Fruit fly (Drosophila melanogaster) whole organism, embryonic: ENCODE measurements around the gene Hap40.
A peak's percentile ranks its signal among the peaks of the same experiment; 100 is the strongest.

Experiments
- Atf-2 ChIP-seq: fragments of 200-800 bp; sonication (Bioruptor generic); optimal IDR thresholded peaks from 2 replicates; lab custom pipeline; 2016; ENCODE audit warnings: missing biosample characterization, missing genetic modification characterization
- Awh ChIP-seq: fragments of 200-800 bp; sonication (Bioruptor generic); IDR thresholded peaks from 2 replicates; pipeline ENCODE4, ENCODE4 v1.3.6; 2022; ENCODE audit warnings: missing biosample characterization, missing genetic modification characterization
- B-H2 ChIP-seq: fragments of 200-800 bp; sonication (Bioruptor generic); optimal IDR thresholded peaks from 2 replicates; lab custom pipeline; 2018; ENCODE audit warnings: missing biosample characterization, mild to moderate bottlenecking, missing genetic modification characterization
- Bdp1 ChIP-seq: fragments of 200-800 bp; sonication (Bioruptor generic); optimal IDR thresholded peaks from 3 replicates; lab custom pipeline; 2016; ENCODE audit warnings: missing biosample characterization, missing genetic modification characterization
- Bteb2 ChIP-seq: fragments of 200-800 bp; sonication (Bioruptor generic); optimal IDR thresholded peaks from 2 replicates; lab custom pipeline; 2016; ENCODE audit warnings: missing biosample characterization, missing genetic modification characterization
- CG10267 ChIP-seq: fragments of 200-800 bp; sonication (Bioruptor generic); optimal IDR thresholded peaks from 2 replicates; lab custom pipeline; 2018; ENCODE audit warnings: missing biosample characterization, mild to moderate bottlenecking, missing genetic modification characterization, moderate library complexity
- CG10959 ChIP-seq: fragments of 200-800 bp; sonication (Bioruptor generic); IDR thresholded peaks from 2 replicates; pipeline ENCODE4 v1.3.6; 2022; ENCODE audit warnings: missing biosample characterization, missing genetic modification characterization
- CG11560 ChIP-seq: fragments of 200-800 bp; sonication (Bioruptor generic); IDR thresholded peaks from 3 replicates; pipeline ENCODE4 v1.3.6; 2022; ENCODE audit warnings: missing biosample characterization, missing genetic modification characterization
- CG12071 ChIP-seq: fragments of 200-800 bp; sonication (Bioruptor generic); optimal IDR thresholded peaks from 3 replicates; lab custom pipeline; 2018; ENCODE audit warnings: missing biosample characterization, mild to moderate bottlenecking, missing genetic modification characterization
- CG12391 ChIP-seq: fragments of 200-800 bp; sonication (Bioruptor generic); optimal IDR thresholded peaks from 3 replicates; lab custom pipeline; 2018; ENCODE audit warnings: missing biosample characterization, mild to moderate bottlenecking, missing genetic modification characterization, moderate library complexity
- CG14860 ChIP-seq: fragments of 200-800 bp; sonication (Bioruptor generic); IDR thresholded peaks from 3 replicates; pipeline ENCODE4 v1.3.6; 2022; ENCODE audit warnings: missing biosample characterization, missing genetic modification characterization; ENCODE audit not compliant: partially characterized antibody
- CG15011 ChIP-seq: fragments of 200-800 bp; sonication (Bioruptor generic); optimal IDR thresholded peaks from 3 replicates; lab custom pipeline; 2018; ENCODE audit warnings: missing biosample characterization, mild to moderate bottlenecking, missing genetic modification characterization
- CG15696 ChIP-seq: fragments of 200-800 bp; sonication (Bioruptor generic); optimal IDR thresholded peaks from 2 replicates; lab custom pipeline; 2019; ENCODE audit warnings: missing biosample characterization, mild to moderate bottlenecking, missing genetic modification characterization, moderate library complexity
- CG16863 ChIP-seq: fragments of 200-800 bp; sonication (Bioruptor generic); optimal IDR thresholded peaks from 3 replicates; lab custom pipeline; 2016; ENCODE audit warnings: missing biosample characterization, missing genetic modification characterization
- CG30020 ChIP-seq: fragments of 200-800 bp; optimal IDR thresholded peaks from 2 replicates; lab custom pipeline; 2019; ENCODE audit warnings: missing biosample characterization, mild to moderate bottlenecking, missing genetic modification characterization, moderate library complexity
- CG34422 ChIP-seq: fragments of 200-800 bp; sonication (Bioruptor generic); IDR thresholded peaks from 3 replicates; pipeline ENCODE4 v1.3.6; 2022; ENCODE audit warnings: missing biosample characterization, missing genetic modification characterization
- CG6175 ChIP-seq: fragments of 200-800 bp; sonication (Bioruptor generic); IDR thresholded peaks from 3 replicates; pipeline ENCODE4 v1.3.6; 2022; ENCODE audit warnings: missing biosample characterization, missing genetic modification characterization
- CG6791 ChIP-seq: fragments of 200-800 bp; sonication (Bioruptor generic); IDR thresholded peaks from 3 replicates; pipeline ENCODE4 v1.3.6; 2022; ENCODE audit warnings: missing biosample characterization, missing genetic modification characterization; ENCODE audit not compliant: partially characterized antibody
- CG7372 ChIP-seq: fragments of 200-800 bp; sonication (Bioruptor generic); IDR thresholded peaks from 2 replicates; pipeline ENCODE4 v1.3.6; 2022; ENCODE audit warnings: missing biosample characterization, missing genetic modification characterization
- CG7839 ChIP-seq: fragments of 200-800 bp; sonication (Bioruptor generic); optimal IDR thresholded peaks from 3 replicates; lab custom pipeline; 2018; ENCODE audit warnings: missing biosample characterization, mild to moderate bottlenecking, missing genetic modification characterization, moderate library complexity
- CG8089 ChIP-seq: fragments of 200-800 bp; sonication (Bioruptor generic); optimal IDR thresholded peaks from 3 replicates; lab custom pipeline; 2016; ENCODE audit warnings: missing biosample characterization, missing genetic modification characterization
- CG8388 ChIP-seq: fragments of 200-800 bp; sonication (Bioruptor generic); optimal IDR thresholded peaks from 2 replicates; lab custom pipeline; 2019; ENCODE audit warnings: missing biosample characterization, mild to moderate bottlenecking, missing genetic modification characterization, moderate library complexity
- CG9609 ChIP-seq: fragments of 200-800 bp; sonication (Bioruptor generic); optimal IDR thresholded peaks from 3 replicates; lab custom pipeline; 2016; ENCODE audit warnings: missing biosample characterization, missing genetic modification characterization
- CG9727 ChIP-seq: fragments of 200-800 bp; sonication (Bioruptor generic); optimal IDR thresholded peaks from 3 replicates; lab custom pipeline; 2017; ENCODE audit warnings: missing biosample characterization, mild to moderate bottlenecking, missing genetic modification characterization
- CG9817 ChIP-seq: fragments of 200-800 bp; sonication (Bioruptor generic); optimal IDR thresholded peaks from 2 replicates; lab custom pipeline; 2018; ENCODE audit warnings: missing biosample characterization, mild to moderate bottlenecking, missing genetic modification characterization, moderate library complexity
- D19B ChIP-seq: fragments of 200-800 bp; sonication (Bioruptor generic); optimal IDR thresholded peaks from 2 replicates; lab custom pipeline; 2017; ENCODE audit warnings: missing biosample characterization, mild to moderate bottlenecking, missing genetic modification characterization
- Dfd ChIP-seq, 2 experiments: fragments of >200 bp; optimal IDR thresholded peaks; 2 replicates each; lab custom pipeline; 2017; ENCODE audit warnings: missing biosample characterization in 2 of 2, missing genetic modification characterization in 2 of 2
- NfI ChIP-seq: fragments of 200-800 bp; sonication (Bioruptor generic); optimal IDR thresholded peaks from 3 replicates; lab custom pipeline; 2018; ENCODE audit warnings: missing biosample characterization, mild to moderate bottlenecking, missing genetic modification characterization, moderate library complexity
- Opbp ChIP-seq: fragments of 200-800 bp; sonication (Bioruptor generic); IDR thresholded peaks from 3 replicates; pipeline ENCODE4 v1.3.6; 2022; ENCODE audit warnings: missing biosample characterization, missing genetic modification characterization; ENCODE audit not compliant: partially characterized antibody
- Ptx1 ChIP-seq: fragments of 200-800 bp; sonication (Bioruptor generic); IDR thresholded peaks from 2 replicates; pipeline ENCODE4 v1.3.6; 2022; ENCODE audit warnings: missing biosample characterization, missing genetic modification characterization
- Sin3A ChIP-seq: fragments of >200 bp; optimal IDR thresholded peaks from 2 replicates; lab custom pipeline; 2018
- Sry-β ChIP-seq: fragments of 200-800 bp; sonication (Bioruptor generic); optimal IDR thresholded peaks from 2 replicates; lab custom pipeline; 2018; ENCODE audit warnings: missing biosample characterization, mild to moderate bottlenecking, missing genetic modification characterization, moderate library complexity
- Trl ChIP-seq, 3 experiments: fragments of >200 bp in 2 of 3; fragments of 200-800 bp in 1 of 3; sonication (Bioruptor generic) in 1 of 3; optimal IDR thresholded peaks; 2 replicates in 1 of 3; 3 replicates in 2 of 3; lab custom pipeline; 2016 to 2017; ENCODE audit warnings: missing biosample characterization in 1 of 3, missing genetic modification characterization in 1 of 3
- chinmo ChIP-seq: fragments of 200-800 bp; sonication (Bioruptor generic); IDR thresholded peaks from 4 replicates; pipeline ENCODE4 v1.3.6; 2022; ENCODE audit warnings: missing biosample characterization, missing genetic modification characterization; ENCODE audit not compliant: partially characterized antibody
- corto ChIP-seq: fragments of 200-800 bp; sonication (Bioruptor generic); optimal IDR thresholded peaks from 2 replicates; lab custom pipeline; 2016; ENCODE audit warnings: missing biosample characterization, mild to moderate bottlenecking, missing genetic modification characterization, moderate library complexity
- croc ChIP-seq: fragments of 200-800 bp; sonication (Bioruptor generic); conservative IDR thresholded peaks from 3 replicates; pipeline ENCODE4 v1.3.6; 2022; ENCODE audit warnings: missing biosample characterization, missing genetic modification characterization
- dmrt11E ChIP-seq: fragments of 200-800 bp; sonication (Bioruptor generic); optimal IDR thresholded peaks from 3 replicates; lab custom pipeline; 2018; ENCODE audit warnings: missing biosample characterization, mild to moderate bottlenecking, missing genetic modification characterization, moderate library complexity
- dmrt99B ChIP-seq: fragments of 200-800 bp; sonication (Bioruptor generic); optimal IDR thresholded peaks from 2 replicates; lab custom pipeline; 2018; ENCODE audit warnings: missing biosample characterization, mild to moderate bottlenecking, missing genetic modification characterization, moderate library complexity
- dpn ChIP-seq, 2 experiments: fragments of 200-800 bp; sonication (Bioruptor generic); optimal IDR thresholded peaks; 3 replicates each; lab custom pipeline; 2016; ENCODE audit warnings: missing biosample characterization in 2 of 2, missing genetic modification characterization in 2 of 2
- fu2 ChIP-seq: fragments of 200-800 bp; sonication (Bioruptor generic); optimal IDR thresholded peaks from 2 replicates; lab custom pipeline; 2016; ENCODE audit warnings: missing biosample characterization, missing genetic modification characterization
- gem ChIP-seq: fragments of 200-800 bp; sonication (Bioruptor generic); optimal IDR thresholded peaks from 2 replicates; lab custom pipeline; 2019; ENCODE audit warnings: missing biosample characterization, mild to moderate bottlenecking, missing genetic modification characterization, moderate library complexity
- gro ChIP-seq: fragments of 200-800 bp; sonication (Bioruptor generic); optimal IDR thresholded peaks from 2 replicates; lab custom pipeline; 2016; ENCODE audit warnings: missing biosample characterization, missing genetic modification characterization
- nau ChIP-seq: fragments of 200-800 bp; sonication (Bioruptor generic); optimal IDR thresholded peaks from 3 replicates; lab custom pipeline; 2017; ENCODE audit warnings: missing biosample characterization, mild to moderate bottlenecking, missing genetic modification characterization, missing genetic modification reagents
- org-1 ChIP-seq: fragments of 200-800 bp; sonication (Bioruptor generic); optimal IDR thresholded peaks from 2 replicates; lab custom pipeline; 2017; ENCODE audit warnings: missing biosample characterization, missing genetic modification characterization
- otp ChIP-seq: fragments of 200-800 bp; sonication (Bioruptor generic); IDR thresholded peaks from 3 replicates; pipeline ENCODE4, ENCODE4 v1.3.6; 2022; ENCODE audit warnings: missing biosample characterization, missing genetic modification characterization
- pb ChIP-seq: fragments of 200-800 bp; sonication (Bioruptor generic); optimal IDR thresholded peaks from 3 replicates; lab custom pipeline; 2016; ENCODE audit warnings: missing biosample characterization, missing genetic modification characterization
- sc ChIP-seq, 3 experiments: fragments of >200 bp in 2 of 3; fragments of 200-800 bp in 1 of 3; sonication (Bioruptor generic) in 1 of 3; optimal IDR thresholded peaks; 2 replicates in 2 of 3; 3 replicates in 1 of 3; lab custom pipeline; 2017; ENCODE audit warnings: mild to moderate bottlenecking in 1 of 3, missing biosample characterization in 1 of 3, missing genetic modification characterization in 1 of 3, missing genetic modification reagents in 1 of 3
- so ChIP-seq: fragments of 200-800 bp; sonication (Bioruptor generic); IDR thresholded peaks from 3 replicates; pipeline ENCODE4 v1.3.6; 2022; ENCODE audit warnings: missing biosample characterization, missing genetic modification characterization
- sob ChIP-seq: fragments of 200-800 bp; sonication (Bioruptor generic); IDR thresholded peaks from 2 replicates; pipeline ENCODE4 v1.3.6; 2022; ENCODE audit warnings: missing biosample characterization, missing genetic modification characterization

The Hap40 gene

dm6 chrX:15703720-15704206 lies at the start of gene Hap40, which contains the start of gene Pis (continued):
- no peak for TF ChIP-seq corto
- TF ChIP-seq CG16863 (GFP tag; lab: Kevin White, UChicago) = no peak
- no peak for TF ChIP-seq Sry-β (GFP tag; lab: Kevin White, UChicago)
- TF ChIP-seq dmrt99B (tag; lab: Kevin White, UChicago) = no peak
- peak; percentile 93 for TF ChIP-seq CG30020
- peak; percentile 51 to 78 for TF ChIP-seq dpn (GFP tag; optimal IDR thresholded peaks at IDR 0.05; lab: Kevin White, UChicago)
- TF ChIP-seq CG9609 (GFP tag; lab: Kevin White, UChicago) = peak; percentile 20
- TF ChIP-seq gro = peak; percentile 41
- peak; percentile 77 for TF ChIP-seq CG15696 (tag; lab: Kevin White, UChicago)
- peak; percentile 69 for TF ChIP-seq CG10267 (tag; lab: Kevin White, UChicago)
- TF ChIP-seq Atf-2 (GFP tag; lab: Kevin White, UChicago) = peak; percentile 26
- TF ChIP-seq CG7839 (tag; lab: Kevin White, UChicago) = peak; percentile 82
- peak; percentile 49; the same call in 1 of the 2 replicates for TF ChIP-seq CG7372
- TF ChIP-seq sob = peak; percentile 68; the same call in 1 of the 2 replicates
- peak; percentile 88 for TF ChIP-seq CG9817
- TF ChIP-seq Trl (optimal IDR thresholded peaks at IDR 0.05; lab: Kevin White, UChicago) = no peak
- TF ChIP-seq Trl (GFP tag; optimal IDR thresholded peaks at IDR 0.05; lab: Kevin White, UChicago) = no peak
- TF ChIP-seq CG10959 (GFP tag; lab: Robert Waterston, UW) = peak; percentile 26; the same call in 1 of the 2 replicates
- TF ChIP-seq CG6791 (GFP tag; lab: Robert Waterston, UW) = no peak
- no peak for TF ChIP-seq Opbp (GFP tag; lab: Robert Waterston, UW)
- TF ChIP-seq pb (GFP tag; lab: Kevin White, UChicago) = no peak
- TF ChIP-seq CG6175 = no peak
- TF ChIP-seq Bteb2 (GFP tag; lab: Kevin White, UChicago) = no peak
- peak in 1 of 2 experiments; percentile 13 for TF ChIP-seq Dfd (GFP tag; optimal IDR thresholded peaks at IDR 0.05; lab: Kevin White, UChicago)
- peak; percentile 29 for TF ChIP-seq D19B (GFP tag; lab: Kevin White, UChicago)
- no peak for TF ChIP-seq CG14860
- no peak for TF ChIP-seq chinmo
- no peak for TF ChIP-seq CG8089 (GFP tag; lab: Kevin White, UChicago)
- TF ChIP-seq nau = no peak
- TF ChIP-seq NfI (GFP tag; lab: Kevin White, UChicago) = peak; percentile 72
- TF ChIP-seq so (GFP tag; lab: Robert Waterston, UW) = 0 out of 3 replicates have a peak, but pooled peaks have one; percentile 33
- peak; percentile 53 for TF ChIP-seq B-H2 (GFP tag; lab: Kevin White, UChicago)
- TF ChIP-seq CG8388 (GFP tag; lab: Kevin White, UChicago) = peak; percentile 56
- TF ChIP-seq CG9727 (GFP tag; lab: Kevin White, UChicago) = peak; percentile 67
- peak; percentile 61; the same call in 2 of the 3 replicates for TF ChIP-seq CG34422 (GFP tag; lab: Robert Waterston, UW)
- TF ChIP-seq sc (optimal IDR thresholded peaks at IDR 0.05; lab: Kevin White, UChicago) = no peak
- peak; percentile 40 for TF ChIP-seq sc (GFP tag; optimal IDR thresholded peaks at IDR 0.05; lab: Kevin White, UChicago)
- peak; percentile 76 for TF ChIP-seq dmrt11E (tag; lab: Kevin White, UChicago)
- peak; percentile 70; the same call in 2 of the 3 replicates for TF ChIP-seq croc (GFP tag; lab: Robert Waterston, UW)
- TF ChIP-seq CG12391 = peak; percentile 81
- no peak for TF ChIP-seq org-1
- TF ChIP-seq CG15011 (GFP tag; lab: Kevin White, UChicago) = peak; percentile 32
- TF ChIP-seq Ptx1 (GFP tag; lab: Robert Waterston, UW) = peak; percentile 79
- peak; percentile 60 for TF ChIP-seq fu2 (GFP tag; lab: Kevin White, UChicago)
- TF ChIP-seq Sin3A = peak; percentile 98
- TF ChIP-seq Awh = no peak
- no peak for TF ChIP-seq otp (GFP tag; lab: Robert Waterston, UW)
- peak; percentile 84 for TF ChIP-seq gem
- peak; percentile 65; the same call in 2 of the 3 replicates for TF ChIP-seq CG11560
- no peak for TF ChIP-seq CG12071 (GFP tag; lab: Kevin White, UChicago)
- no peak for TF ChIP-seq Bdp1 (GFP tag; lab: Kevin White, UChicago)
